Comparison of ENCODE assay signal across 1 fruit fly cellular context in the genomic region with DNA sequence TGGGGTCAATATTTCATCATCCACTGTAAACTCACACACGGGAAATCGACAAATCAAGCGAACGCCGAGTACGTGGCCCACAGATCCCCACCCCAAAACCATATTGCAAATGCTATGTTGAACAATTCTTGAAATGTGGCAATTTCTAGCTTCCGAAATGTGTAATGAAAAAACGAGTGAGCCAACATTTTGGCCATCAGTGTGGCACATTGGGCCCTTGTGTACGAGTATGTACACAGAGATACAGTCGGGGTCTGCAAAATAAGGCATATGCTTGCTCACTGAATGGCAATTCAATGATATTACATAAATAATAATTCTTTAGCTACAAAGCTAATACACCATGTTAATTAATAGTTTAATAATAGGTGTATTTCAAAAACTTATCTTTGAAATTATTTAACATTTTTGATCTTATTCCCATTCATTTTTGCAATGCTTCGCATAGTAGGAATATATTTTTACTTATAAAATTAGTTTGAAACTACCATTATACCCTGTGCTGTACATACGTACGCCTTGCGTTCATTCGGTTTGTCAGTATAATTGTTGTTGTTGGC.
TF ChIP-seq lines count a peak whose summit lies in the region.

No protein-coding gene starts in this region.

TF ChIP-seq in whole organism, embryonic, 481 proteins besides CTCF, POLR2A, EP300 and RAD21 (continued from another document):
- TF ChIP-seq CG32767 (GFP tag; IDR thresholded peaks at IDR 0.05; lab: Robert Waterston, UW): peak; percentile 77
- TF ChIP-seq CG14710 (tag; optimal IDR thresholded peaks at IDR 0.05; lab: Kevin White, UChicago): peak; percentile 72
- TF ChIP-seq lilli (GFP tag; optimal IDR thresholded peaks at IDR 0.05; lab: Kevin White, UChicago): peak; percentile 90
- peak; percentile 80 for TF ChIP-seq CG8281 (tag; optimal IDR thresholded peaks at IDR 0.05; lab: Kevin White, UChicago)
- TF ChIP-seq lbe (GFP tag; optimal IDR thresholded peaks at IDR 0.05; lab: Kevin White, UChicago): peak; percentile 81
- peak; percentile 81 for TF ChIP-seq pb (GFP tag; optimal IDR thresholded peaks at IDR 0.05; lab: Kevin White, UChicago)
- TF ChIP-seq luna (GFP tag; optimal IDR thresholded peaks at IDR 0.05; lab: Kevin White, UChicago): peak; percentile 52
- TF ChIP-seq CG15011 (GFP tag; optimal IDR thresholded peaks at IDR 0.05; lab: Kevin White, UChicago): peak; percentile 89
- TF ChIP-seq Doc2 (GFP tag; IDR thresholded peaks at IDR 0.05; lab: Robert Waterston, UW): no peak
- peak; percentile 83 for TF ChIP-seq NfI (GFP tag; optimal IDR thresholded peaks at IDR 0.05; lab: Kevin White, UChicago)
- TF ChIP-seq HHEX (GFP tag; optimal IDR thresholded peaks at IDR 0.05; lab: Kevin White, UChicago): peak; percentile 89
- peak; percentile 78 for TF ChIP-seq cas (GFP tag; IDR thresholded peaks at IDR 0.05; lab: Robert Waterston, UW)
- peak; percentile 95 for TF ChIP-seq sens (GFP tag; lab: Kevin White, UChicago)
- TF ChIP-seq CG4282 (GFP tag; optimal IDR thresholded peaks at IDR 0.05; lab: Kevin White, UChicago): peak; percentile 86
- peak; percentile 67 for TF ChIP-seq HmgD (GFP tag; optimal IDR thresholded peaks at IDR 0.05; lab: Kevin White, UChicago)
TF ChIP-seq in whole organism, embryonic: peak in this region for 399.
